Worm (Caenorhabditis elegans) whole organism, L2 larva: Measurements from ENCODE around the gene C03A7.2.

Experiments used
- blmp-1 ChIP-seq: sonication (generic microtip); optimal IDR thresholded peaks from 2 replicates; lab custom pipeline; 2017; ENCODE audit warnings: missing genetic modification characterization, mild to moderate bottlenecking, missing compliant biosample characterization, antibody characterized with exemption, moderate library complexity; ENCODE audit not compliant: insufficient read depth
- unc-39 ChIP-seq: fragments of 150-350 bp; optimal IDR thresholded peaks from 2 replicates; lab custom pipeline; 2014; ENCODE audit warnings: missing biosample characterization, missing genetic modification characterization
- ztf-4 ChIP-seq: fragments of 150-350 bp; optimal IDR thresholded peaks from 2 replicates; lab custom pipeline; 2014; ENCODE audit warnings: missing biosample characterization, missing genetic modification characterization

DNA sequence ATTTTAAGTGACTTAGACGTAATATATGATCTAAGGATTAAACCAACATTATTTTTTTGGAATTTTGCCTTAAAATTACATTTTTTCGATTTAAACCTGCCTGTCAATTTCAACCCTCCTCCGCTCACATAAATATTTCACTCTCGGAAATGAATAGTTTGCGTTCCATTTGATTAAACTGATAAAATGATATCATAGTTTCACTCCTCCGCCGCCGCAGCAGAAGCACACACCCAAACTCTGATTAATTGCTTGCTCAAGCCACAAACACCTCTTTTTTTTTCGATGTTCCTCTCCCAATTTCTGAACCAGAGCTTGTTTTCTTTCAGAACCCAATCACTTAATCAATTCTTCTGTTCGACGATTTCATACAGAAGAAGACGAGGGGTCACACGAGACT is 41.3 kb downstream of the C03A7.2 start, which contains the start of gene Y49G5B.1:
- TF ChIP-seq ztf-4 (no peak), blmp-1 (no peak), unc-39 (tag; lab: Kevin White, UChicago) (no peak)
